Worm (Caenorhabditis elegans) whole organism, L1 larva: ENCODE measurements around the gene cyp-13B2.

Experiments
- F16B12.6 ChIP-seq: fragments of 150-350 bp; optimal IDR thresholded peaks from 2 replicates; lab custom pipeline; 2014; ENCODE audit warnings: missing biosample characterization, missing genetic modification characterization
- Y116A8C.19 ChIP-seq: sonication (generic microtip); optimal IDR thresholded peaks from 2 replicates; lab custom pipeline; 2016; ENCODE audit warnings: missing compliant biosample characterization, missing genetic modification characterization, borderline replicate concordance
- aha-1 ChIP-seq: fragments of 150-350 bp; optimal IDR thresholded peaks from 2 replicates; lab custom pipeline; 2014; ENCODE audit warnings: missing biosample characterization, missing genetic modification characterization
- alr-1 ChIP-seq: fragments of 200-800 bp; sonication (Bioruptor generic); optimal IDR thresholded peaks from 2 replicates; lab custom pipeline; 2018; ENCODE audit warnings: borderline replicate concordance, mild to moderate bottlenecking, missing genetic modification characterization, missing compliant biosample characterization
- aly-2 ChIP-seq: fragments of 150-350 bp; optimal IDR thresholded peaks from 2 replicates; lab custom pipeline; 2014; ENCODE audit warnings: missing biosample characterization, missing genetic modification characterization
- blmp-1 ChIP-seq: fragments of 150-350 bp; optimal IDR thresholded peaks from 2 replicates; lab custom pipeline; 2014; ENCODE audit warnings: missing biosample characterization, missing genetic modification characterization
- ceh-90 ChIP-seq: sonication (generic microtip); optimal IDR thresholded peaks from 2 replicates; lab custom pipeline; 2016; ENCODE audit warnings: missing genetic modification characterization, missing compliant biosample characterization
- ces-1 ChIP-seq: fragments of 150-350 bp; optimal IDR thresholded peaks from 2 replicates; lab custom pipeline; 2014; ENCODE audit warnings: missing biosample characterization, missing genetic modification reagents, missing genetic modification characterization
- dpl-1 ChIP-seq, 3 experiments: fragments of 150-350 bp in 2 of 3; sonication (generic microtip) in 1 of 3; optimal IDR thresholded peaks; 2 replicates each; lab custom pipeline; 2014 to 2017; ENCODE audit warnings: missing biosample characterization in 3 of 3, missing genetic modification characterization in 3 of 3, missing genetic modification reagents in 3 of 3
- dsc-1 ChIP-seq: sonication (generic microtip); optimal IDR thresholded peaks from 2 replicates; lab custom pipeline; 2016; ENCODE audit warnings: mild to moderate bottlenecking, missing genetic modification characterization, missing compliant biosample characterization
- egl-27 ChIP-seq, 2 experiments: fragments of 150-350 bp in 1 of 2; sonication (generic microtip); optimal IDR thresholded peaks; 3 replicates each; lab custom pipeline; 2017 to 2018; ENCODE audit warnings: missing biosample characterization in 2 of 2, missing genetic modification characterization in 2 of 2, missing genetic modification reagents in 2 of 2
- fkh-10 ChIP-seq: sonication (generic microtip); optimal IDR thresholded peaks from 2 replicates; lab custom pipeline; 2017; ENCODE audit warnings: missing biosample characterization, missing genetic modification reagents, missing genetic modification characterization
- fkh-4 ChIP-seq: sonication (generic microtip); optimal IDR thresholded peaks from 2 replicates; lab custom pipeline; 2016; ENCODE audit warnings: missing compliant biosample characterization, missing genetic modification characterization, borderline replicate concordance
- fos-1 ChIP-seq: fragments of 150-350 bp; optimal IDR thresholded peaks from 2 replicates; lab custom pipeline; 2014; ENCODE audit warnings: missing biosample characterization, missing genetic modification characterization
- grh-1 ChIP-seq: fragments of 200-800 bp; sonication (Bioruptor generic); IDR thresholded peaks from 2 replicates; pipeline ENCODE4 v1.3.6; 2022; ENCODE audit warnings: missing genetic modification reagents, missing genetic modification characterization, missing compliant biosample characterization
- hlh-4 ChIP-seq: sonication (generic microtip); optimal IDR thresholded peaks from 2 replicates; lab custom pipeline; 2016; ENCODE audit warnings: mild to moderate bottlenecking, missing genetic modification characterization, missing compliant biosample characterization
- hpl-2 ChIP-seq: fragments of 150-350 bp; optimal IDR thresholded peaks from 2 replicates; lab custom pipeline; 2014; ENCODE audit warnings: missing biosample characterization, missing genetic modification reagents, missing genetic modification characterization
- lin-13 ChIP-seq: fragments of 150-350 bp; optimal IDR thresholded peaks from 2 replicates; lab custom pipeline; 2014; ENCODE audit warnings: missing biosample characterization, missing genetic modification reagents, missing genetic modification characterization
- lin-14 ChIP-seq: fragments of 200-800 bp; sonication (Bioruptor generic); optimal IDR thresholded peaks from 2 replicates; lab custom pipeline; 2018; ENCODE audit warnings: mild to moderate bottlenecking, missing genetic modification characterization, moderate library complexity, missing compliant biosample characterization
- lin-15B ChIP-seq: fragments of 150-350 bp; sonication (generic microtip); optimal IDR thresholded peaks from 3 replicates; lab custom pipeline; 2014; ENCODE audit warnings: missing biosample characterization, missing genetic modification characterization
- mef-2 ChIP-seq: fragments of 150-350 bp; optimal IDR thresholded peaks from 2 replicates; lab custom pipeline; 2014; ENCODE audit warnings: missing biosample characterization, missing genetic modification characterization
- nhr-11 ChIP-seq: fragments of 150-350 bp; optimal IDR thresholded peaks from 2 replicates; lab custom pipeline; 2014; ENCODE audit warnings: missing biosample characterization, missing genetic modification characterization
- nhr-20 ChIP-seq: sonication (generic microtip); optimal IDR thresholded peaks from 2 replicates; lab custom pipeline; 2016; ENCODE audit warnings: mild to moderate bottlenecking, missing genetic modification characterization, missing compliant biosample characterization
- nhr-76 ChIP-seq: sonication (generic microtip); optimal IDR thresholded peaks from 2 replicates; lab custom pipeline; 2017; ENCODE audit warnings: missing biosample characterization, missing genetic modification characterization
- nhr-84 ChIP-seq: sonication (generic microtip); optimal IDR thresholded peaks from 2 replicates; lab custom pipeline; 2017; ENCODE audit warnings: missing biosample characterization, missing genetic modification characterization
- nhr-90 ChIP-seq: sonication (generic microtip); optimal IDR thresholded peaks from 2 replicates; lab custom pipeline; 2016; ENCODE audit warnings: mild to moderate bottlenecking, missing genetic modification characterization, missing compliant biosample characterization; ENCODE audit not compliant: poor library complexity
- pag-3 ChIP-seq: sonication (generic microtip); optimal IDR thresholded peaks from 2 replicates; lab custom pipeline; 2017; ENCODE audit warnings: missing genetic modification characterization, mild to moderate bottlenecking, missing compliant biosample characterization, antibody characterized with exemption, borderline replicate concordance; ENCODE audit not compliant: insufficient read depth
- skn-1 ChIP-seq: fragments of 150-350 bp; optimal IDR thresholded peaks from 2 replicates; lab custom pipeline; 2014; ENCODE audit warnings: missing biosample characterization, missing genetic modification characterization
- snu-23 ChIP-seq: sonication (generic microtip); optimal IDR thresholded peaks from 2 replicates; lab custom pipeline; 2016; ENCODE audit warnings: missing genetic modification characterization, missing compliant biosample characterization
- sptf-1 ChIP-seq: fragments of 150-350 bp; optimal IDR thresholded peaks from 2 replicates; lab custom pipeline; 2014; ENCODE audit warnings: missing biosample characterization, missing genetic modification characterization
- swsn-7 ChIP-seq: sonication (generic microtip); optimal IDR thresholded peaks from 2 replicates; lab custom pipeline; 2016; ENCODE audit warnings: missing genetic modification characterization, missing compliant biosample characterization
- tlp-1 ChIP-seq: fragments of 150-350 bp; optimal IDR thresholded peaks from 2 replicates; lab custom pipeline; 2014; ENCODE audit warnings: missing biosample characterization, missing genetic modification characterization
- unc-130 ChIP-seq: fragments of 150-350 bp; optimal IDR thresholded peaks from 2 replicates; lab custom pipeline; 2017; ENCODE audit warnings: missing biosample characterization, missing genetic modification characterization, inconsistent platforms
- unc-30 ChIP-seq: sonication (generic microtip); optimal IDR thresholded peaks from 2 replicates; lab custom pipeline; 2017; ENCODE audit warnings: missing biosample characterization, missing genetic modification characterization
- unc-62 ChIP-seq: fragments of 150-350 bp; optimal IDR thresholded peaks from 2 replicates; lab custom pipeline; 2014; ENCODE audit warnings: missing biosample characterization, missing genetic modification reagents, missing genetic modification characterization
- vab-15 ChIP-seq: sonication (generic microtip); optimal IDR thresholded peaks from 2 replicates; lab custom pipeline; 2017; ENCODE audit warnings: missing genotype, mild to moderate bottlenecking, missing genetic modification characterization, missing compliant biosample characterization
- ztf-4 ChIP-seq: fragments of 150-350 bp; optimal IDR thresholded peaks from 2 replicates; lab custom pipeline; 2014; ENCODE audit warnings: missing biosample characterization, missing genetic modification characterization

The cyp-13B2 gene

DNA sequence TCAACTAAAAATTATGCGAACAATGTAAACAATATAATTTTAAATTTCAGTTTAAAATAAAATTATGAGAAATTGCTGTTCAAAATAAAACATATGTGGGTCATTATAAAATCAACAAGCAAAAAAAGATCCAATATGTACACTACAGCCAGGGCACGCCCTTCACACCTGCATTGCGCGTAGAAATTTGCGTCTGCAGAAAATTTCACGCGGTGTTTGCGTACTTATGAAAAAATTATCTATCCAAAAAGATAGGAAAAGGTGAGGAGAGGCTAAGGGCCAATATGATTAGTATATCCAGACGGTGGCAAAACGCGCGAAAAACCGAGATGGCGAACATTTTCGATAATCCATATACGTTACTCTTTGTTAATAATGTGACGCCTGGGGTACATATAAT, 19.1 kb downstream of the cyp-13B2 start (continued):
- TF ChIP-seq blmp-1 (peak; percentile 51), nhr-20 (tag; lab: Kevin White, UChicago) (no peak), nhr-84 (no peak), unc-62 (GFP tag; lab: Kevin White, UChicago) (no peak), dpl-1 (GFP tag; optimal IDR thresholded peaks at IDR 0.05; lab: Kevin White, UChicago) (peak in 2 of 3 experiments; percentile 4 to 19), snu-23 (GFP tag; lab: Kevin White, UChicago) (peak; percentile 6), aha-1 (tag; lab: Kevin White, UChicago) (no peak), tlp-1 (tag; lab: Kevin White, UChicago) (no peak), nhr-11 (tag; lab: Kevin White, UChicago) (no peak)

DNA sequence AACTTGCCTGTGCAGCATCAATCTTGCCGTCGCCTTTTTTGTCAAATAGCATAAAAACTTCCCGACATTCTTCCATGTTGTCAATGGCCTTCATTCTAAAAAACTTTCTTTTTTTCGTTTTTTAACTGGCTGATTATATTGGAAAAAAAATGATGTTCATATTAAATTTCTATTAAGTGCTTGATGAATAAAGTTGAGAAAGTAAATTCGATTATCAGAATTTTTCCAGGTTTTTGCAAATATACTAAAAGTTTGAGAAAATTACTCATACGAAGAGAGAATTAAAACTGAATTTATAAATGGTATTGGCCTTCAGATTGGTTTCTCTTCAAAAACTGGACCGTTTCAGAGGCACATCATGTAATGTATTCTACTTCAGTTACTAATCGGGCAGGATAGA, 21.1 kb downstream of the cyp-13B2 start, which contains the start of gene mlc-6:
Gene mlc-6, minus strand, starts transcription at position 101 of the 400 bp plus-strand sequence.
- TF ChIP-seq dsc-1 (no peak), pag-3 (no peak), skn-1 (tag; lab: Kevin White, UChicago) (no peak), lin-15B (tag; lab: Kevin White, UChicago) (no peak)

DNA sequence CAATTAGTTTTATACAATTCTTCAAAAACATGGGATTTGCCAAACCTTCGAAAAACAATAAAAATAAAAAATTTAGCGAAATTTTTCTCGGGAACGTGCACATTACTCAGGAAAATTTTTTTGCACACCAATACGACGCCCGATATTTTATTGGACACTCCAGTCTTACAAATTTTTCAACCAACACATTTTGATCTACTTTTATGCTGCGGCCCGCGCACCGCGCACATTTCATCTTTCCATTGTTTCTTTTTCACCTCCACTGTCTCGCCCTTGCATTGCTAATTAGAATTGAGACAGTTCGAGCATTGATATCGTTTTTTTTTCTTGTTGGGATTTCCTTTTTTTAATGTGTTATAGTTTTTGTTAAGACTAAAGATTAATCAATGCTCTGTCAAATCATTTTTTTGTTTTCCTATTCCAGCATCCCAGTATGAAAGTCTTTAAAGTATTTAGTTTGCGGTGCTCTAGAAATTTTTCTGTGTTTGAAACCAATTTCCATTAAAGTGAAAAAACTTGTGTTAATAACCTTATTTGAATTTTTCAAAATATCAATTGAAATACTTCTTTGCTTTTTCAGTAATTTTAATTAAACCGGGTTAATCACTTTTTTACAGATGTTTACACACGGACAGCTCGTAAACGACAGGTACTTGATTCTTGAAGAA, 22.2 kb downstream of the cyp-13B2 start, which contains the start of gene K04C1.5:
Gene K04C1.5, plus strand, starts transcription at position 618 of the 668 bp plus-strand sequence.
- TF ChIP-seq vab-15 (tag; lab: Kevin White, UChicago) (no peak), nhr-90 (tag; lab: Kevin White, UChicago) (no peak), grh-1 (no peak), ceh-90 (tag; lab: Kevin White, UChicago) (no peak), unc-130 (no peak), ces-1 (GFP tag; lab: Kevin White, UChicago) (no peak), dsc-1 (no peak), blmp-1 (no peak)

DNA sequence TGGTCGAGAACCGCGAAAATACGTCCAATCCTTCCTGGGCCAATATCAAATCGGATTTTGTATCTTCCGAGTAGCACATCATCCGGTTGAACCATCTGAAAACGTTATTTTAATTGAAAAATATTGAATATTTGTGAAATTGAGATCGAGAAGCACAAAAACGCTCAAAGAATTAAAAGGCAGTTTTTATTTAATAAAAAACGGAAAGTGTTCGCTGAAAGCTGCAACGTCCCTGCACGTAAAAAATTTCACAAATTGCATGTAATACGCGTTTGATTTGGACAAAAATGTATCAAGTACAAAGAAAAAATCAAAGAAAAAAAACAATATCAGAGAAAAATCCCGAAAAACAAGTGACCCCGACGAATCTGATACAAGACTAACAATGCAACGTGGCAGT, 26.7 kb downstream of the cyp-13B2 start, which contains the start of gene E02H4.6:
Gene E02H4.6, minus strand, starts transcription at position 101 of the 400 bp plus-strand sequence.
- no peak for TF ChIP-seq mef-2
- TF ChIP-seq lin-13, result no peak
- no peak for TF ChIP-seq F16B12.6
- TF ChIP-seq fos-1 (tag; lab: Kevin White, UChicago), result no peak
- TF ChIP-seq sptf-1 (tag; lab: Kevin White, UChicago), result no peak
- no peak for TF ChIP-seq hlh-4 (tag; lab: Kevin White, UChicago)
- TF ChIP-seq hpl-2 (GFP tag; lab: Kevin White, UChicago), result no peak
- TF ChIP-seq swsn-7, result no peak
- TF ChIP-seq ceh-90 (tag; lab: Kevin White, UChicago), result no peak
- no peak for TF ChIP-seq fkh-10
- TF ChIP-seq nhr-76 (tag; lab: Kevin White, UChicago), result no peak
- no peak for TF ChIP-seq lin-14 (GFP tag; lab: Kevin White, UChicago)

- TF ChIP-seq unc-30 (no peak), fkh-4 (tag; lab: Kevin White, UChicago) (no peak), ces-1 (GFP tag; lab: Kevin White, UChicago) (no peak), egl-27 (tag; optimal IDR thresholded peaks at IDR 0.05; lab: Kevin White, UChicago) (no peak), mef-2 (no peak), snu-23 (GFP tag; lab: Kevin White, UChicago) (no peak), Y116A8C.19 (tag; lab: Kevin White, UChicago) (no peak), alr-1 (no peak), aly-2 (no peak), ztf-4 (no peak), dpl-1 (GFP tag; optimal IDR thresholded peaks at IDR 0.05; lab: Kevin White, UChicago) (no peak)
Measured at ce11 chrX:14255031-14255430, 29.7 kb downstream of the cyp-13B2 start, which contains the start of gene E02H4.5. E02H4.5 (minus strand) TSS chrX:14255131.
